Worm (Caenorhabditis elegans) whole organism, L4 larva: ENCODE measurements around the gene C03C10.2.

Source experiments
- F37D6.2 ChIP-seq: sonication (generic microtip); optimal IDR thresholded peaks from 2 replicates; lab custom pipeline; 2016; ENCODE audit warnings: mild to moderate bottlenecking, missing genetic modification characterization, missing compliant biosample characterization
- F49E8.2 ChIP-seq: sonication (generic microtip); optimal IDR thresholded peaks from 2 replicates; lab custom pipeline; 2016; ENCODE audit warnings: missing compliant biosample characterization, mild to moderate bottlenecking, missing genetic modification characterization, borderline replicate concordance
- R02D3.7 ChIP-seq: fragments of 150-350 bp; sonication (generic microtip); optimal IDR thresholded peaks from 3 replicates; lab custom pipeline; 2014; ENCODE audit warnings: missing biosample characterization, missing genetic modification characterization
- T26A8.4 ChIP-seq: fragments of 200-800 bp; sonication (Bioruptor generic); IDR thresholded peaks from 2 replicates; pipeline ENCODE4 v1.3.6; 2022; ENCODE audit warnings: missing genetic modification characterization, missing compliant biosample characterization
- Y5F2A.4 ChIP-seq: fragments of 200-800 bp; sonication (Bioruptor generic); optimal IDR thresholded peaks from 2 replicates; lab custom pipeline; 2018; ENCODE audit warnings: mild to moderate bottlenecking, missing genetic modification characterization, missing compliant biosample characterization
- ZK337.2 ChIP-seq: fragments of 200-800 bp; sonication (Bioruptor generic); IDR thresholded peaks from 2 replicates; pipeline ENCODE4 v1.3.6; 2022; ENCODE audit warnings: missing genetic modification reagents, missing genetic modification characterization, missing compliant biosample characterization
- aha-1 ChIP-seq: fragments of 150-350 bp; peaks from one replicate; lab custom pipeline; 2014; ENCODE audit warnings: missing biosample characterization, missing genetic modification characterization
- attf-4 ChIP-seq: sonication (generic microtip); optimal IDR thresholded peaks from 3 replicates; lab custom pipeline; 2017; ENCODE audit warnings: missing biosample characterization, missing genetic modification characterization
- ceh-28 ChIP-seq: fragments of 150-350 bp; optimal IDR thresholded peaks from 2 replicates; lab custom pipeline; 2014; ENCODE audit warnings: missing biosample characterization, missing genetic modification reagents, missing genetic modification characterization
- ceh-82 ChIP-seq: sonication (generic microtip); optimal IDR thresholded peaks from 2 replicates; lab custom pipeline; 2017; ENCODE audit warnings: missing biosample characterization, missing genetic modification characterization
- ces-1 ChIP-seq: fragments of 150-350 bp; sonication (generic microtip); optimal IDR thresholded peaks from 4 replicates; lab custom pipeline; 2014; ENCODE audit warnings: missing biosample characterization, missing genetic modification reagents, missing genetic modification characterization
- ctbp-1 ChIP-seq: fragments of 200-800 bp; sonication (Bioruptor generic); IDR thresholded peaks from 2 replicates; pipeline ENCODE4 v1.3.6; 2022; ENCODE audit warnings: missing genetic modification reagents, missing genetic modification characterization, missing compliant biosample characterization
- daf-12 ChIP-seq: fragments of 150-350 bp; optimal IDR thresholded peaks from 2 replicates; lab custom pipeline; 2014; ENCODE audit warnings: missing biosample characterization, missing genetic modification reagents, missing genetic modification characterization
- dmd-8 ChIP-seq: fragments of 200-800 bp; sonication (Bioruptor generic); IDR thresholded peaks from 2 replicates; pipeline ENCODE4 v1.3.6; 2022; ENCODE audit warnings: missing genetic modification characterization, missing compliant biosample characterization
- duxl-1 ChIP-seq: sonication (generic microtip); optimal IDR thresholded peaks from 2 replicates; lab custom pipeline; 2016; ENCODE audit warnings: mild to moderate bottlenecking, missing genetic modification characterization, moderate library complexity, missing compliant biosample characterization; ENCODE audit not compliant: poor library complexity
- dve-1 ChIP-seq: sonication (generic microtip); optimal IDR thresholded peaks from 2 replicates; lab custom pipeline; 2017; ENCODE audit warnings: antibody characterized with exemption, mild to moderate bottlenecking, missing genetic modification characterization, missing compliant biosample characterization; ENCODE audit not compliant: insufficient read depth
- fkh-10 ChIP-seq: fragments of 150-350 bp; optimal IDR thresholded peaks from 2 replicates; lab custom pipeline; 2014; ENCODE audit warnings: missing biosample characterization, missing genetic modification reagents, missing genetic modification characterization
- hif-1 ChIP-seq, 2 experiments: sonication (generic microtip); optimal IDR thresholded peaks; 2 replicates each; lab custom pipeline; 2016 to 2017; ENCODE audit warnings: missing compliant biosample characterization in 2 of 2, missing genetic modification characterization in 2 of 2, missing genetic modification reagents in 2 of 2, missing genotype in 2 of 2, mild to moderate bottlenecking in 1 of 2
- hmg-1.1 ChIP-seq: fragments of 200-800 bp; sonication (Bioruptor generic); IDR thresholded peaks from 2 replicates; pipeline ENCODE4 v1.3.6; 2022; ENCODE audit warnings: missing genetic modification reagents, missing genetic modification characterization, missing compliant biosample characterization
- lin-13 ChIP-seq: fragments of 150-350 bp; optimal IDR thresholded peaks from 2 replicates; lab custom pipeline; 2014; ENCODE audit warnings: missing biosample characterization, missing genetic modification reagents, missing genetic modification characterization
- lin-38 ChIP-seq: fragments of 200-800 bp; sonication (Bioruptor generic); IDR thresholded peaks from 2 replicates; pipeline ENCODE4 v1.3.6; 2022; ENCODE audit warnings: missing genetic modification reagents, missing genetic modification characterization, missing compliant biosample characterization
- lsy-2 ChIP-seq, 2 experiments: fragments of 150-350 bp in 1 of 2; sonication (generic microtip) in 1 of 2; optimal IDR thresholded peaks; 2 replicates each; lab custom pipeline; 2014 to 2017; ENCODE audit warnings: missing biosample characterization in 2 of 2, missing genetic modification characterization in 2 of 2
- mdl-1 ChIP-seq, 2 experiments: fragments of 150-350 bp in 1 of 2; sonication (generic microtip) in 1 of 2; optimal IDR thresholded peaks; 2 replicates each; lab custom pipeline; 2014 to 2017; ENCODE audit warnings: missing biosample characterization in 2 of 2, missing genetic modification characterization in 2 of 2
- mes-2 ChIP-seq: sonication (generic microtip); optimal IDR thresholded peaks from 2 replicates; lab custom pipeline; 2016; ENCODE audit warnings: missing genotype, mild to moderate bottlenecking, missing genetic modification characterization, missing compliant biosample characterization; ENCODE audit not compliant: poor library complexity, severe bottlenecking
- mxl-3 ChIP-seq: fragments of 200-800 bp; sonication (Bioruptor generic); optimal IDR thresholded peaks from 2 replicates; lab custom pipeline; 2018; ENCODE audit warnings: mild to moderate bottlenecking, missing genetic modification characterization, missing compliant biosample characterization
- nhr-11 ChIP-seq: fragments of 150-350 bp; optimal IDR thresholded peaks from 2 replicates; lab custom pipeline; 2014; ENCODE audit warnings: missing biosample characterization, missing genetic modification characterization
- nhr-28 ChIP-seq: fragments of 150-350 bp; optimal IDR thresholded peaks from 2 replicates; lab custom pipeline; 2014; ENCODE audit warnings: missing biosample characterization, missing genetic modification characterization
- nhr-77 ChIP-seq: fragments of 150-350 bp; optimal IDR thresholded peaks from 2 replicates; lab custom pipeline; 2014; ENCODE audit warnings: missing biosample characterization, missing genetic modification characterization
- saeg-2 ChIP-seq: fragments of 200-800 bp; sonication (Bioruptor generic); IDR thresholded peaks from 2 replicates; pipeline ENCODE4 v1.3.6; 2022; ENCODE audit warnings: missing genetic modification reagents, missing genetic modification characterization, missing compliant biosample characterization
- unc-130 ChIP-seq: sonication (generic microtip); optimal IDR thresholded peaks from 2 replicates; lab custom pipeline; 2016; ENCODE audit warnings: missing genetic modification reagents, missing genetic modification characterization, missing compliant biosample characterization
- unc-62 ChIP-seq, 3 experiments: fragments of 150-350 bp in 1 of 3; sonication (generic microtip); optimal IDR thresholded peaks in 2 of 3; peaks in 1 of 3; 1 replicate in 1 of 3; 2 replicates in 2 of 3; lab custom pipeline; 2014 to 2017; ENCODE audit warnings: missing biosample characterization in 3 of 3, missing genetic modification characterization in 3 of 3, missing genetic modification reagents in 3 of 3, missing genotype in 1 of 3
- zag-1 ChIP-seq: fragments of 150-350 bp; optimal IDR thresholded peaks from 2 replicates; lab custom pipeline; 2014; ENCODE audit warnings: missing biosample characterization, missing genetic modification characterization
- zip-11 ChIP-seq: fragments of 200-800 bp; sonication (Bioruptor generic); IDR thresholded peaks from 2 replicates; pipeline ENCODE4 v1.3.6; 2022; ENCODE audit warnings: missing genetic modification characterization, missing compliant biosample characterization

Gene C03C10.2

DNA sequence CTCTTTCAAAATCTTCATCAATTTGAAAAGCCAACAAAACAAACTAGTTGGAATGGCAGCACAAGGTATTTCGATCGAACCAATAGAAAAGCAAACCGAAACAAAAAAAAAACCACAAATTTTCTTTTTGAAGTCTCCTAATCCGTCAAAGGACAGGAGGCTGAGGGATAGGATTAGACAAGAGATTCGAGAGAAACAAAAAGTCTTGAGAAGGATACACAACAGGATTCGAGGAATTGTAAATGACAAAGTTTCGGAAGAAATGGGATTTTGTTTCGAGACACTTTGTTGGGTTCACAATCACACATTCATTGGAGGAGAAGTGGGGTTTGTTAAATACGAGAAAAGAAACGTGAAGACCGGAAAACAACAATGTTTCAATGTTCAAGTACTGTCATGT, 10.1 kb downstream of the C03C10.2 start:
- TF ChIP-seq hmg-1.1 (GFP tag; lab: Robert Waterston, UW): no peak
- TF ChIP-seq lin-38 (GFP tag; lab: Robert Waterston, UW): no peak
- no peak for TF ChIP-seq hif-1 (tag; optimal IDR thresholded peaks at IDR 0.05; lab: Kevin White, UChicago)
- no peak for TF ChIP-seq T26A8.4 (GFP tag; lab: Robert Waterston, UW)
- TF ChIP-seq F49E8.2 (tag; lab: Kevin White, UChicago): no peak
- TF ChIP-seq unc-130 (GFP tag; lab: Kevin White, UChicago): no peak
- TF ChIP-seq mxl-3: no peak
- no peak for TF ChIP-seq ceh-28 (tag; lab: Kevin White, UChicago)
- TF ChIP-seq Y5F2A.4: no peak
- TF ChIP-seq daf-12 (tag; lab: Kevin White, UChicago): no peak
- no peak for TF ChIP-seq duxl-1 (tag; lab: Kevin White, UChicago)
- TF ChIP-seq mes-2 (tag; lab: Kevin White, UChicago): no peak

DNA sequence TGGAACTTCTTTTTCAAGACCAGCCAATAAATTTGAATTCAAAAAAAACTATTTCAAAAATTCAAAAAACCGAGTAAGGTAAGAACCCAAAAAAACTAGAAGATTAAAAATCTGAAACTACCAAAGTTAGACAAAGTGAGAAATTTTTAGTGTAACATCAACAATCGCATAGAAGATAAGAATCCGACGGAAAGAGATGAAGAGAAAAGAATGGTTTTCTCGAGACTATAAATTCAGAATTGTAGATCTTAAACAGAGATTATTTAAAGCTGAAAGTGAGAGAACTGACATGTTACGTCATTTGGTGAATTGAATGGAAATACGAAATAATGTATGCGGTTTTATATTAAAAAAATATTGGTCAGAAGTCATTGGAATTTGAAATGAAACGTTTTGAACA, 11.2 kb downstream of the C03C10.2 start:
- TF ChIP-seq mdl-1 (tag; optimal IDR thresholded peaks at IDR 0.05; lab: Kevin White, UChicago) (no peak), lin-38 (GFP tag; lab: Robert Waterston, UW) (no peak), hmg-1.1 (GFP tag; lab: Robert Waterston, UW) (no peak), mes-2 (tag; lab: Kevin White, UChicago) (no peak), dmd-8 (no peak), nhr-11 (tag; lab: Kevin White, UChicago) (no peak), ZK337.2 (GFP tag; lab: Robert Waterston, UW) (no peak), dve-1 (tag; lab: Kevin White, UChicago) (no peak)

DNA sequence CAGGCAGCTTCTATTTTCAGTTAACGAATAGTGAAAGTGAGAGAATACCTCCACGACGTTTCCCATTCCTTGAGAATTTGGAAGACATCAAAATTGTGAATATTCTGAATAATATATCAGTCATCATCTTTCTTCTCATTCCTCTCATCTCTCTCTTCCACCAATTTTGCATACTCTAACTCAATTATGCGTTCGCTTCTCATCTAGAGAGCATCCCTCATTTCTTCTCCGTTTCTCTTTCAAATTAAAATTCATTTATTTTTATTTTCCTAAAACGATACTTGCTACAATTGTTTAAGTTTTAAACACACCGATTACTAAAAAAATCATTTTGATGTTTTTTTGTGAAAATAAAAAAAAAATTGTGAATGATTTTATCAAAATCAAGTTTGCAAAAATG, 12.3 kb downstream of the C03C10.2 start:
- no peak for TF ChIP-seq F37D6.2 (tag; lab: Kevin White, UChicago)
- TF ChIP-seq R02D3.7: no peak
- TF ChIP-seq lsy-2 (tag; optimal IDR thresholded peaks at IDR 0.05; lab: Kevin White, UChicago): no peak
- TF ChIP-seq nhr-28: no peak
- no peak for TF ChIP-seq hif-1 (tag; optimal IDR thresholded peaks at IDR 0.05; lab: Kevin White, UChicago)
- TF ChIP-seq fkh-10: no peak
- TF ChIP-seq zag-1 (tag; lab: Kevin White, UChicago): no peak
- TF ChIP-seq ceh-82: no peak
- no peak for TF ChIP-seq duxl-1 (tag; lab: Kevin White, UChicago)
- no peak for TF ChIP-seq zip-11 (GFP tag; lab: Robert Waterston, UW)
- TF ChIP-seq nhr-77: no peak
- no peak for TF ChIP-seq saeg-2 (GFP tag; lab: Robert Waterston, UW)
- TF ChIP-seq mxl-3: no peak
- TF ChIP-seq attf-4 (tag; lab: Kevin White, UChicago): no peak

DNA sequence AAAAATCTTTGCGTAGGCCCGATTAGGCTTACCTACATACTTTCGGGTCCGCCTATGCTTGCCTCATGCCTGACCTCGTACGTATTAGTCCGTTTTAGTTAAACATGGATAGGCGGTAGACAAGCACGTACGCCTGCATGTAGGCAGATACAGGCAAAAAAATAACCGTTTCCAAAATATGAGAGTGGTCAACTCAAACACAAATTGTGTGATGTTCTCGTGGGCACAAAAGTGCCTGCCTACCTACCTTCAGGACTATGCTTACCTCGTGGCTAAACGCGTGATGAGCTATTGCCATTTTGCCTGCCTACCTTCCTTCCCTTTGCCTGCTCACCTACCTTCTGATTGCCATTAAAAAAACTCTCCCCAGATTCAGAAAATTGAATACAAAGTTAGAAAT, 15.7 kb downstream of the C03C10.2 start:
- TF ChIP-seq unc-62 (GFP tag; optimal IDR thresholded peaks at IDR 0.05 in 1 of 2; lab: Kevin White, UChicago) (peak in 1 of 2 experiments; percentile 72), unc-62 (tag; optimal IDR thresholded peaks at IDR 0.05; lab: Kevin White, UChicago) (no peak), ctbp-1 (no peak), aha-1 (tag; lab: Kevin White, UChicago) (peak; percentile 63)

DNA sequence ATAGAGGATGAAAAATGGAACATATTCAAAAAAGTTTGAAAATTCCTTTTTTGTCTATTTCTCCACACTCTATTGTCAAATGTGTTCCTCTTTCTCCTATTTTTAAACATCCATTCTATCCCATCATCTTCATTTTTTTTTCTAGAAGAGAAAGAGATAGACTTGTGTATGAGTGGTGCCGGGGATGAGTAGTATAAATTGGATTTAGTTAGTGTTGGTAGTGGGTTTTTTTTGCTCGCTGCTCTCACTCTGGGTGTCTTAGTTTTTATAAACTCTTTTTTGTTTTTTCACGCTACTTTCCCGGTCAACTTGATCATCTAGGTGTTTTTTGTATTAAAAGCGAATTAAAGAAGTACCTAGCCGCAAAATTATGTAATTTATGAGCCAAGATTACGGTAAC, 16.4 kb downstream of the C03C10.2 start:
- no peak for TF ChIP-seq lin-13
- peak; percentile 57 for TF ChIP-seq ces-1 (GFP tag; lab: Kevin White, UChicago)
